Worm (Caenorhabditis elegans) whole organism, L3 larva: ENCODE data around the gene K06G5.1.

Experiments
- ama-1 ChIP-seq: fragments of 150-350 bp; optimal IDR thresholded peaks from 2 replicates; lab custom pipeline; 2018
- snpc-4 ChIP-seq: fragments of 150-350 bp; optimal IDR thresholded peaks from 2 replicates; lab custom pipeline; 2014; ENCODE audit warnings: missing biosample characterization, missing genetic modification characterization

ce11 chrX:14234932-14235331 lies 20.2 kb downstream of the K06G5.1 start, which contains the start of gene srg-37:
- no peak for TF ChIP-seq snpc-4
- TF ChIP-seq ama-1 (lab: Kevin White, UChicago) = no peak
